Worm (Caenorhabditis elegans) whole organism, L3 larva: ENCODE measurements around the gene F53C11.1.

Source experiments
- R02D3.7 ChIP-seq: fragments of 150-350 bp; optimal IDR thresholded peaks from 2 replicates; lab custom pipeline; 2014; ENCODE audit warnings: missing biosample characterization, missing genetic modification characterization
- aly-2 ChIP-seq: fragments of 150-350 bp; optimal IDR thresholded peaks from 2 replicates; lab custom pipeline; 2014; ENCODE audit warnings: missing biosample characterization, missing genetic modification characterization
- ama-1 ChIP-seq: fragments of 150-350 bp; optimal IDR thresholded peaks from 2 replicates; lab custom pipeline; 2018
- ceh-82 ChIP-seq: fragments of 150-350 bp; optimal IDR thresholded peaks from 2 replicates; lab custom pipeline; 2014; ENCODE audit warnings: missing biosample characterization, missing genetic modification characterization
- egl-27 ChIP-seq: sonication (generic microtip); optimal IDR thresholded peaks from 4 replicates; lab custom pipeline; 2017; ENCODE audit warnings: missing biosample characterization, missing genetic modification reagents, missing genetic modification characterization
- elt-1 ChIP-seq: fragments of 150-350 bp; optimal IDR thresholded peaks from 2 replicates; lab custom pipeline; 2014; ENCODE audit warnings: missing biosample characterization, missing genetic modification characterization
- elt-2 ChIP-seq: sonication (generic microtip); optimal IDR thresholded peaks from 2 replicates; lab custom pipeline; 2016; ENCODE audit warnings: missing genetic modification reagents, mild to moderate bottlenecking, missing genetic modification characterization, missing compliant biosample characterization
- fkh-10 ChIP-seq: sonication (generic microtip); optimal IDR thresholded peaks from 2 replicates; lab custom pipeline; 2017; ENCODE audit warnings: missing biosample characterization, missing genetic modification reagents, missing genetic modification characterization
- fos-1 ChIP-seq: fragments of 150-350 bp; optimal IDR thresholded peaks from 2 replicates; lab custom pipeline; 2014; ENCODE audit warnings: missing biosample characterization, missing genetic modification characterization
- nfya-1 ChIP-seq: sonication (generic microtip); optimal IDR thresholded peaks from 2 replicates; lab custom pipeline; 2017; ENCODE audit warnings: missing genetic modification characterization, mild to moderate bottlenecking, missing compliant biosample characterization, antibody characterized with exemption, moderate library complexity; ENCODE audit not compliant: insufficient read depth
- tbx-2 ChIP-seq: sonication (generic microtip); optimal IDR thresholded peaks from 2 replicates; lab custom pipeline; 2016; ENCODE audit warnings: mild to moderate bottlenecking, missing genetic modification characterization, missing compliant biosample characterization
- unc-62 ChIP-seq: fragments of 150-350 bp; sonication (generic microtip); optimal IDR thresholded peaks from 4 replicates; lab custom pipeline; 2014; ENCODE audit warnings: missing biosample characterization, missing genetic modification reagents, missing genetic modification characterization
- zag-1 ChIP-seq: fragments of 150-350 bp; optimal IDR thresholded peaks from 2 replicates; lab custom pipeline; 2014; ENCODE audit warnings: missing biosample characterization, missing genetic modification characterization

DNA sequence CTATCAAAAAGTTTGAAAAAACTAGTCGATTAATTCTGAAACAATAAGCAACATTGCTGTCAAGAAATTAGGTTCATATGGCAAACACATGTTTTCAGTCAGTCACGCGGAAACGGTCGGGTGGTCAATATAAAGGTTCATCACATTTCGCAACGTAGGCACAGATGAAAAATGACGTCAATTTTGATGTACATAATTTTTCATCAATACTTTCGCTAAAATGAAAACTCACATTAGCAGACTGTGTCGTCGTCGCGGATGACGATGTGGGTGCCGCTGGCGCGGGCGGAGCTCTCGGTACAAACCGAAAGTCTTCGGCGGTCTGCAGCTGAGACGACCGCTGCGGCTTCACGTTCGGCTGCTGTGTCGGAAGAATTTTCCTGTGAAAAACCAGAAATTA, 28.3 kb downstream of the F53C11.1 start, which contains the start of gene swan-2:
- TF ChIP-seq fos-1 (tag; lab: Kevin White, UChicago) (no peak), zag-1 (no peak), elt-1 (tag; lab: Kevin White, UChicago) (no peak), tbx-2 (tag; lab: Kevin White, UChicago) (no peak), ama-1 (peak; percentile 5), ceh-82 (tag; lab: Kevin White, UChicago) (no peak), egl-27 (no peak), unc-62 (GFP tag; lab: Kevin White, UChicago) (no peak), nfya-1 (tag; lab: Kevin White, UChicago) (no peak), elt-2 (tag; lab: Kevin White, UChicago) (peak; percentile 5), R02D3.7 (tag; lab: Kevin White, UChicago) (no peak), aly-2 (tag; lab: Kevin White, UChicago) (no peak), fkh-10 (GFP tag; lab: Kevin White, UChicago) (no peak)
